Worm (Caenorhabditis elegans): ENCODE results near the gene grl-29.
"Not testable (repeated sequence)": the region's sequence is repeated elsewhere in the genome, so short reads cannot be mapped to it uniquely, and the experiment has no call there.

Gene grl-29

ce11 chrV:3512381-3512780, 42.7 kb downstream of the grl-29 start, which contains the start of gene str-226:
str-226 (plus strand) TSS chrV:3512681.
- no peak for TF ChIP-seq nhr-84 (tag; optimal IDR thresholded peaks at IDR 0.05)
- no peak for TF ChIP-seq blmp-1 (tag; optimal IDR thresholded peaks at IDR 0.05)
- TF ChIP-seq ceh-90 (tag; optimal IDR thresholded peaks at IDR 0.05), result no peak
- TF ChIP-seq zag-1 (tag; optimal IDR thresholded peaks at IDR 0.05), result no peak
- no peak for TF ChIP-seq ztf-11 (tag; optimal IDR thresholded peaks at IDR 0.05)
- no peak for TF ChIP-seq mep-1 (tag; optimal IDR thresholded peaks at IDR 0.05)
- TF ChIP-seq unc-130 (tag; optimal IDR thresholded peaks at IDR 0.05), result no peak
- TF ChIP-seq nhr-76 (tag; optimal IDR thresholded peaks at IDR 0.05), result no peak
- no peak for TF ChIP-seq unc-86 (tag; optimal IDR thresholded peaks at IDR 0.05)
- no peak for TF ChIP-seq nhr-12 (tag; optimal IDR thresholded peaks at IDR 0.05)
- TF ChIP-seq unc-62 (GFP tag; optimal IDR thresholded peaks at IDR 0.05), result no peak
- no peak for TF ChIP-seq lin-35 (GFP tag; optimal IDR thresholded peaks at IDR 0.05)
- no peak for TF ChIP-seq unc-30 (tag; optimal IDR thresholded peaks at IDR 0.05)
- no peak for TF ChIP-seq skn-1 (tag; optimal IDR thresholded peaks at IDR 0.05)
- no peak for TF ChIP-seq nhr-77 (tag; optimal IDR thresholded peaks at IDR 0.05)
- no peak for TF ChIP-seq pax-3 (tag; optimal IDR thresholded peaks at IDR 0.05)
- TF ChIP-seq mdl-1 (tag; optimal IDR thresholded peaks at IDR 0.05), result no peak
- TF ChIP-seq nhr-71 (tag; optimal IDR thresholded peaks at IDR 0.05), result no peak
- TF ChIP-seq lin-14 (GFP tag; optimal IDR thresholded peaks at IDR 0.05), result no peak
- TF ChIP-seq xbp-1 (tag; optimal IDR thresholded peaks at IDR 0.05), result no peak

ce11 chrV:3509878-3510277, 45.2 kb downstream of the grl-29 start, which contains the start of gene str-228:
str-228 (plus strand) TSS chrV:3510178.
- TF ChIP-seq unc-30 (tag; optimal IDR thresholded peaks at IDR 0.05), result no peak
- TF ChIP-seq nhr-84 (tag; optimal IDR thresholded peaks at IDR 0.05), result no peak
- TF ChIP-seq unc-86 (tag; optimal IDR thresholded peaks at IDR 0.05), result no peak
- TF ChIP-seq aha-1 (tag; optimal IDR thresholded peaks at IDR 0.05), result no peak
- TF ChIP-seq ceh-90 (tag; optimal IDR thresholded peaks at IDR 0.05), result no peak
- TF ChIP-seq nhr-20 (tag; optimal IDR thresholded peaks at IDR 0.05), result no peak
- TF ChIP-seq ceh-82 (tag; optimal IDR thresholded peaks at IDR 0.05), result no peak
- TF ChIP-seq nhr-12 (tag; optimal IDR thresholded peaks at IDR 0.05), result no peak
- no peak for TF ChIP-seq mef-2 (tag; optimal IDR thresholded peaks at IDR 0.05)
- TF ChIP-seq nhr-90 (tag; optimal IDR thresholded peaks at IDR 0.05; ENCODE audit: poor library complexity), result no peak
- no peak for TF ChIP-seq mdl-1 (tag; optimal IDR thresholded peaks at IDR 0.05)
- no peak for TF ChIP-seq ceh-88 (GFP tag; IDR thresholded peaks at IDR 0.05)
- TF ChIP-seq jun-1 (tag; optimal IDR thresholded peaks at IDR 0.05), result no peak
- TF ChIP-seq blmp-1 (tag; optimal IDR thresholded peaks at IDR 0.05), result no peak
- TF ChIP-seq xbp-1 (tag; optimal IDR thresholded peaks at IDR 0.05), result no peak
- TF ChIP-seq Y116A8C.19 (tag; optimal IDR thresholded peaks at IDR 0.05; ENCODE audit: borderline replicate concordance), result no peak

ce11 chrV:3507691-3508090, 47.3 kb downstream of the grl-29 start, which contains the start of gene str-225:
str-225 (plus strand) TSS chrV:3507822.
- TF ChIP-seq irx-1 (tag; optimal IDR thresholded peaks at IDR 0.05), result no peak
- no peak for TF ChIP-seq C04F5.9 (tag; optimal IDR thresholded peaks at IDR 0.05)

ce11 chrV:3506252-3506651, 48.8 kb downstream of the grl-29 start, which contains the start of gene ugt-64:
ugt-64 (minus strand) TSS chrV:3506352.
- TF ChIP-seq F16B12.6 (tag; optimal IDR thresholded peaks at IDR 0.05); nhr-85 (tag); ceh-90 (tag; optimal IDR thresholded peaks at IDR 0.05): not testable (repeated sequence)

- TF ChIP-seq lsy-2 (tag; optimal IDR thresholded peaks at IDR 0.05) (no peak), nhr-85 (tag) (peak; percentile 74), blmp-1 (tag; optimal IDR thresholded peaks at IDR 0.05) (peak; percentile 86), nhr-90 (tag; optimal IDR thresholded peaks at IDR 0.05; ENCODE audit: poor library complexity) (peak; percentile 28), elt-3 (tag; optimal IDR thresholded peaks at IDR 0.05) (peak in 4 of 6 experiments; percentile 7 to 79 (median 54)), mep-1 (tag; optimal IDR thresholded peaks at IDR 0.05) (peak; percentile 0), lin-35 (GFP tag; optimal IDR thresholded peaks at IDR 0.05) (peak in 1 of 2 experiments; percentile 28), tbx-2 (tag; optimal IDR thresholded peaks at IDR 0.05) (no peak), dpl-1 (GFP tag; optimal IDR thresholded peaks at IDR 0.05) (peak in 1 of 3 experiments; percentile 17), dsc-1 (tag; optimal IDR thresholded peaks at IDR 0.05) (no peak), hlh-17 (GFP tag; optimal IDR thresholded peaks at IDR 0.05; ENCODE audit: borderline replicate concordance) (no peak), tlp-1 (tag; optimal IDR thresholded peaks at IDR 0.05) (peak; percentile 48), skn-1 (tag; optimal IDR thresholded peaks at IDR 0.05) (peak; percentile 40), elt-2 (tag; optimal IDR thresholded peaks at IDR 0.05) (peak; percentile 91), pqm-1 (tag; optimal IDR thresholded peaks at IDR 0.05) (peak; percentile 47), lin-13 (GFP tag; optimal IDR thresholded peaks at IDR 0.05) (no peak), nhr-20 (tag; optimal IDR thresholded peaks at IDR 0.05) (peak; percentile 84)
Observed at ce11 chrV:3505745-3506144, 49.3 kb downstream of the grl-29 start.
